Fruit fly (Drosophila melanogaster) whole organism, embryonic: Measurements from ENCODE around the gene TTLL5.

Experiments used
- ATbp ChIP-seq: fragments of 200-800 bp; sonication (Bioruptor generic); optimal IDR thresholded peaks from 2 replicates; lab custom pipeline; 2017; ENCODE audit warnings: missing biosample characterization, mild to moderate bottlenecking, missing genetic modification characterization, missing genetic modification reagents
- Atf3 ChIP-seq: fragments of 200-800 bp; sonication (Bioruptor generic); optimal IDR thresholded peaks from 3 replicates; lab custom pipeline; 2016; ENCODE audit warnings: missing biosample characterization, missing genetic modification characterization
- Bgb ChIP-seq: fragments of 200-800 bp; sonication (Bioruptor generic); IDR thresholded peaks from 2 replicates; pipeline ENCODE4 v1.3.6; 2022; ENCODE audit warnings: missing biosample characterization, missing genetic modification characterization; ENCODE audit not compliant: partially characterized antibody
- CG10565 ChIP-seq: fragments of 200-800 bp; sonication (Bioruptor generic); optimal IDR thresholded peaks from 3 replicates; lab custom pipeline; 2016; ENCODE audit warnings: missing biosample characterization, mild to moderate bottlenecking, missing genetic modification characterization
- CG11085 ChIP-seq: fragments of 200-800 bp; sonication (Bioruptor generic); IDR thresholded peaks from 2 replicates; pipeline ENCODE4 v1.3.6; 2022; ENCODE audit warnings: missing biosample characterization, missing genetic modification characterization
- CG12299 ChIP-seq: fragments of 200-800 bp; sonication (Bioruptor generic); optimal IDR thresholded peaks from 2 replicates; lab custom pipeline; 2018; ENCODE audit warnings: missing biosample characterization, mild to moderate bottlenecking, missing genetic modification characterization
- CG1233 ChIP-seq: fragments of 200-800 bp; sonication (Bioruptor generic); optimal IDR thresholded peaks from 4 replicates; lab custom pipeline; 2018; ENCODE audit warnings: missing biosample characterization, mild to moderate bottlenecking, missing genetic modification characterization
- CG13624 ChIP-seq: fragments of 200-800 bp; sonication (Bioruptor generic); optimal IDR thresholded peaks from 2 replicates; lab custom pipeline; 2016; ENCODE audit warnings: missing biosample characterization, missing genetic modification characterization
- CG14710 ChIP-seq: fragments of 200-800 bp; sonication (Bioruptor generic); optimal IDR thresholded peaks from 3 replicates; lab custom pipeline; 2019; ENCODE audit warnings: missing biosample characterization, mild to moderate bottlenecking, missing genetic modification characterization, moderate library complexity
- CG15073 ChIP-seq: fragments of 200-800 bp; sonication (Bioruptor generic); optimal IDR thresholded peaks from 2 replicates; lab custom pipeline; 2016; ENCODE audit warnings: missing biosample characterization, missing genetic modification characterization
- CG1832 ChIP-seq: fragments of 200-800 bp; sonication (Bioruptor generic); optimal IDR thresholded peaks from 2 replicates; lab custom pipeline; 2017; ENCODE audit warnings: missing biosample characterization, mild to moderate bottlenecking, missing genetic modification characterization, inconsistent platforms
- CG2202 ChIP-seq: fragments of 200-800 bp; sonication (Bioruptor generic); optimal IDR thresholded peaks from 2 replicates; lab custom pipeline; 2018; ENCODE audit warnings: missing biosample characterization, mild to moderate bottlenecking, missing genetic modification characterization
- CG2889 ChIP-seq: fragments of 200-800 bp; sonication (Bioruptor generic); IDR thresholded peaks from 3 replicates; pipeline ENCODE4 v1.3.6; 2022; ENCODE audit warnings: missing biosample characterization, missing genetic modification characterization
- CG30431 ChIP-seq: fragments of 200-800 bp; sonication (Bioruptor generic); optimal IDR thresholded peaks from 2 replicates; lab custom pipeline; 2017; ENCODE audit warnings: missing biosample characterization, missing genetic modification characterization
- CG3995 ChIP-seq: fragments of 200-800 bp; sonication (Bioruptor generic); optimal IDR thresholded peaks from 3 replicates; lab custom pipeline; 2016; ENCODE audit warnings: missing biosample characterization, missing genetic modification characterization
- CG4854 ChIP-seq: fragments of 200-800 bp; sonication (Bioruptor generic); optimal IDR thresholded peaks from 2 replicates; lab custom pipeline; 2016; ENCODE audit warnings: missing biosample characterization, missing genetic modification characterization, inconsistent platforms
- CG7786 ChIP-seq: fragments of 200-800 bp; sonication (Bioruptor generic); optimal IDR thresholded peaks from 2 replicates; lab custom pipeline; 2016; ENCODE audit warnings: missing biosample characterization, missing genetic modification characterization
- CG8359 ChIP-seq: fragments of 200-800 bp; sonication (Bioruptor generic); optimal IDR thresholded peaks from 2 replicates; lab custom pipeline; 2017; ENCODE audit warnings: missing biosample characterization, mild to moderate bottlenecking, missing genetic modification characterization, borderline replicate concordance
- CG9797 ChIP-seq: fragments of 200-800 bp; sonication (Bioruptor generic); optimal IDR thresholded peaks from 3 replicates; lab custom pipeline; 2018; ENCODE audit warnings: missing biosample characterization, mild to moderate bottlenecking, missing genetic modification characterization
- Fer2 ChIP-seq: fragments of 200-800 bp; sonication (Bioruptor generic); optimal IDR thresholded peaks from 2 replicates; lab custom pipeline; 2018; ENCODE audit warnings: missing biosample characterization, mild to moderate bottlenecking, missing genetic modification characterization, moderate library complexity
- H15 ChIP-seq: fragments of 200-800 bp; sonication (Bioruptor generic); IDR thresholded peaks from 3 replicates; pipeline ENCODE4 v1.3.6; 2022; ENCODE audit warnings: missing biosample characterization, missing genetic modification characterization
- HmgZ ChIP-seq: fragments of 200-800 bp; sonication (Bioruptor generic); optimal IDR thresholded peaks from 2 replicates; lab custom pipeline; 2018; ENCODE audit warnings: missing biosample characterization, mild to moderate bottlenecking, missing genetic modification characterization
- Jarid2 ChIP-seq: fragments of 200-800 bp; sonication (Bioruptor generic); optimal IDR thresholded peaks from 3 replicates; lab custom pipeline; 2017; ENCODE audit warnings: mild to moderate bottlenecking, missing biosample characterization, missing genetic modification reagents, missing genetic modification characterization
- Kr ChIP-seq: fragments of 200-800 bp; sonication (Bioruptor generic); optimal IDR thresholded peaks from 2 replicates; lab custom pipeline; 2017; ENCODE audit warnings: missing biosample characterization, mild to moderate bottlenecking, missing genetic modification characterization
- Max ChIP-seq: fragments of 200-800 bp; sonication (Bioruptor generic); optimal IDR thresholded peaks from 2 replicates; lab custom pipeline; 2016; ENCODE audit warnings: missing biosample characterization, mild to moderate bottlenecking, missing genetic modification characterization
- Meics ChIP-seq: fragments of 200-800 bp; sonication (Bioruptor generic); optimal IDR thresholded peaks from 2 replicates; lab custom pipeline; 2017; ENCODE audit warnings: missing biosample characterization, mild to moderate bottlenecking, missing genetic modification characterization
- NC2α ChIP-seq: fragments of 200-800 bp; sonication (Bioruptor generic); optimal IDR thresholded peaks from 2 replicates; lab custom pipeline; 2016; ENCODE audit warnings: missing biosample characterization, missing genetic modification characterization
- Nf-YC ChIP-seq: fragments of 200-800 bp; optimal IDR thresholded peaks from 3 replicates; lab custom pipeline; 2019; ENCODE audit warnings: missing biosample characterization, mild to moderate bottlenecking, missing genetic modification characterization, moderate library complexity
- Sox102F ChIP-seq: fragments of 200-800 bp; sonication (Bioruptor generic); optimal IDR thresholded peaks from 2 replicates; lab custom pipeline; 2018; ENCODE audit warnings: missing biosample characterization, mild to moderate bottlenecking, missing genetic modification characterization, moderate library complexity
- Usf ChIP-seq: fragments of 200-800 bp; sonication (Bioruptor generic); optimal IDR thresholded peaks from 2 replicates; lab custom pipeline; 2017; ENCODE audit warnings: missing genotype, missing biosample characterization, missing genetic modification characterization
- Vsx1 ChIP-seq: fragments of 200-800 bp; sonication (Bioruptor generic); optimal IDR thresholded peaks from 2 replicates; lab custom pipeline; 2017; ENCODE audit warnings: missing biosample characterization, mild to moderate bottlenecking, missing genetic modification characterization, missing genetic modification reagents
- YL-1 ChIP-seq: fragments of 200-800 bp; sonication (Bioruptor generic); optimal IDR thresholded peaks from 3 replicates; lab custom pipeline; 2017; ENCODE audit warnings: missing biosample characterization, mild to moderate bottlenecking, missing genetic modification characterization
- bigmax ChIP-seq: fragments of 200-800 bp; sonication (Bioruptor generic); optimal IDR thresholded peaks from 2 replicates; lab custom pipeline; 2018; ENCODE audit warnings: missing biosample characterization, mild to moderate bottlenecking, missing genetic modification characterization
- da ChIP-seq: fragments of 200-800 bp; sonication (Bioruptor generic); optimal IDR thresholded peaks from 2 replicates; lab custom pipeline; 2016; ENCODE audit warnings: missing biosample characterization, missing genetic modification characterization
- dati ChIP-seq: fragments of 200-800 bp; sonication (Bioruptor generic); IDR thresholded peaks from 2 replicates; pipeline ENCODE4 v1.3.6; 2022; ENCODE audit warnings: missing biosample characterization, missing genetic modification characterization
- fd3F ChIP-seq: fragments of 200-800 bp; sonication (Bioruptor generic); optimal IDR thresholded peaks from 2 replicates; lab custom pipeline; 2018; ENCODE audit warnings: missing biosample characterization, mild to moderate bottlenecking, missing genetic modification characterization, moderate library complexity
- hbn ChIP-seq: fragments of 200-800 bp; sonication (Bioruptor generic); IDR thresholded peaks from 2 replicates; pipeline ENCODE4 v1.3.6; 2022; ENCODE audit warnings: missing biosample characterization, missing genetic modification characterization; ENCODE audit not compliant: partially characterized antibody
- insv ChIP-seq, 2 experiments: fragments of 200-800 bp; sonication (Bioruptor generic); optimal IDR thresholded peaks; 3 replicates each; lab custom pipeline; 2016 to 2018; ENCODE audit warnings: missing biosample characterization in 2 of 2, missing genetic modification characterization in 2 of 2
- jigr1 ChIP-seq: fragments of 200-800 bp; sonication (Bioruptor generic); IDR thresholded peaks from 3 replicates; pipeline ENCODE4 v1.3.6; 2022; ENCODE audit warnings: missing biosample characterization, missing genetic modification characterization
- ken ChIP-seq: fragments of 200-800 bp; sonication (Bioruptor generic); IDR thresholded peaks from 3 replicates; pipeline ENCODE4 v1.3.6; 2022; ENCODE audit warnings: missing biosample characterization, missing genetic modification characterization
- lov ChIP-seq, 2 experiments: fragments of 200-800 bp in 1 of 2; fragments of >200 bp in 1 of 2; sonication (Bioruptor generic) in 1 of 2; IDR thresholded peaks in 1 of 2; optimal IDR thresholded peaks in 1 of 2; 2 replicates in 1 of 2; 3 replicates in 1 of 2; pipeline versions ENCODE4 v1.3.6 to Lab custom; 2017 to 2022; ENCODE audit warnings: missing biosample characterization in 1 of 2, missing genetic modification characterization in 1 of 2
- maf-S ChIP-seq: fragments of 200-800 bp; sonication (Bioruptor generic); optimal IDR thresholded peaks from 2 replicates; lab custom pipeline; 2016; ENCODE audit warnings: missing biosample characterization, missing genetic modification characterization
- mam ChIP-seq: fragments of 200-800 bp; sonication (Bioruptor generic); optimal IDR thresholded peaks from 3 replicates; lab custom pipeline; 2016; ENCODE audit warnings: missing biosample characterization, missing genetic modification characterization
- so ChIP-seq: fragments of 200-800 bp; sonication (Bioruptor generic); IDR thresholded peaks from 3 replicates; pipeline ENCODE4 v1.3.6; 2022; ENCODE audit warnings: missing biosample characterization, missing genetic modification characterization
- ssp ChIP-seq: fragments of 200-800 bp; sonication (Bioruptor generic); IDR thresholded peaks from 2 replicates; pipeline ENCODE4 v1.3.6; 2022; ENCODE audit warnings: missing biosample characterization, missing genetic modification characterization
- tap ChIP-seq: fragments of 200-800 bp; optimal IDR thresholded peaks from 3 replicates; lab custom pipeline; 2019; ENCODE audit warnings: missing biosample characterization, mild to moderate bottlenecking, missing genetic modification characterization, moderate library complexity
- unc-4 ChIP-seq: fragments of 200-800 bp; sonication (Bioruptor generic); IDR thresholded peaks from 2 replicates; pipeline ENCODE4 v1.3.6; 2022; ENCODE audit warnings: missing biosample characterization, missing genetic modification characterization; ENCODE audit not compliant: partially characterized antibody
- yki ChIP-seq: fragments of >200 bp; optimal IDR thresholded peaks from 3 replicates; lab custom pipeline; 2018
- zen2 ChIP-seq: fragments of 200-800 bp; sonication (Bioruptor generic); IDR thresholded peaks from 3 replicates; pipeline ENCODE4 v1.3.6; 2022; ENCODE audit warnings: missing biosample characterization, missing genetic modification characterization; ENCODE audit not compliant: partially characterized antibody

TTLL5 gene

dm6 chr3R:25137565-25138367 is 15.0 kb upstream of the TTLL5 start, which contains the start of gene danr:
Gene danr (plus strand): TSS chr3R:25138072.
- no peak for TF ChIP-seq fd3F (GFP tag; lab: Kevin White, UChicago)
- no peak for TF ChIP-seq bigmax
- TF ChIP-seq Max (GFP tag; lab: Kevin White, UChicago), result no peak
- TF ChIP-seq HmgZ (tag; lab: Kevin White, UChicago), result no peak
- no peak for TF ChIP-seq Vsx1 (GFP tag; lab: Kevin White, UChicago)
- no peak for TF ChIP-seq CG3995 (GFP tag; lab: Kevin White, UChicago)
- no peak for TF ChIP-seq CG4854 (GFP tag; lab: Kevin White, UChicago)
- no peak for TF ChIP-seq jigr1 (GFP tag; lab: Robert Waterston, UW)
- TF ChIP-seq da (GFP tag; lab: Kevin White, UChicago), result no peak
- TF ChIP-seq CG8359 (GFP tag; lab: Kevin White, UChicago), result no peak
- TF ChIP-seq unc-4, result no peak
- TF ChIP-seq H15, result no peak
- no peak for TF ChIP-seq CG30431 (GFP tag; lab: Kevin White, UChicago)
- peak; percentile 64 for TF ChIP-seq CG1832
- TF ChIP-seq zen2 (GFP tag; lab: Robert Waterston, UW), result peak; percentile 22; the same call in 1 of the 3 replicates
- no peak for TF ChIP-seq hbn
- no peak for TF ChIP-seq CG1233 (GFP tag; lab: Kevin White, UChicago)
- TF ChIP-seq Jarid2 (GFP tag; lab: Kevin White, UChicago), result peak; percentile 77
- TF ChIP-seq CG15073 (GFP tag; lab: Kevin White, UChicago), result no peak
- TF ChIP-seq Nf-YC (tag; lab: Kevin White, UChicago), result peak; percentile 95
- TF ChIP-seq maf-S (GFP tag; lab: Kevin White, UChicago), result no peak
- TF ChIP-seq Kr (GFP tag; lab: Kevin White, UChicago), result peak; percentile 62
- TF ChIP-seq YL-1 (GFP tag; lab: Kevin White, UChicago), result no peak
- TF ChIP-seq dati (GFP tag; lab: Robert Waterston, UW), result no peak
- no peak for TF ChIP-seq CG7786 (GFP tag; lab: Kevin White, UChicago)
- no peak for TF ChIP-seq CG11085 (GFP tag; lab: Robert Waterston, UW)
- no peak for TF ChIP-seq Usf (GFP tag; lab: Kevin White, UChicago)
- no peak for TF ChIP-seq lov (optimal IDR thresholded peaks at IDR 0.05; lab: Kevin White, UChicago)
- TF ChIP-seq lov (GFP tag; IDR thresholded peaks at IDR 0.05; lab: Robert Waterston, UW), result peak; percentile 52; the same call in 1 of the 3 replicates
- TF ChIP-seq CG2202, result no peak
- TF ChIP-seq Fer2 (tag; lab: Kevin White, UChicago), result no peak
- peak; percentile 53 for TF ChIP-seq yki (lab: Kevin White, UChicago)
- TF ChIP-seq so, result no peak
- no peak for TF ChIP-seq ssp (GFP tag; lab: Robert Waterston, UW)
- TF ChIP-seq Meics (GFP tag; lab: Kevin White, UChicago), result no peak
- TF ChIP-seq Atf3 (GFP tag; lab: Kevin White, UChicago), result no peak
- no peak for TF ChIP-seq CG12299
- no peak for TF ChIP-seq CG14710 (tag; lab: Kevin White, UChicago)
- no peak for TF ChIP-seq mam (GFP tag; lab: Kevin White, UChicago)
- TF ChIP-seq insv (GFP tag; optimal IDR thresholded peaks at IDR 0.05; lab: Kevin White, UChicago), result no peak
- TF ChIP-seq Bgb (GFP tag; lab: Robert Waterston, UW), result 0 out of 2 replicates have a peak, but pooled peaks have one; percentile 11
- TF ChIP-seq NC2α (GFP tag; lab: Kevin White, UChicago), result no peak
- no peak for TF ChIP-seq ATbp
- TF ChIP-seq CG9797 (GFP tag; lab: Kevin White, UChicago), result no peak
- TF ChIP-seq CG13624 (GFP tag; lab: Kevin White, UChicago), result no peak
- TF ChIP-seq CG2889 (GFP tag; lab: Robert Waterston, UW), result no peak
- no peak for TF ChIP-seq CG10565 (GFP tag; lab: Kevin White, UChicago)
- no peak for TF ChIP-seq tap (tag; lab: Kevin White, UChicago)
- TF ChIP-seq ken (GFP tag; lab: Robert Waterston, UW), result 0 out of 3 replicates have a peak, but pooled peaks have one; percentile 16
- no peak for TF ChIP-seq Sox102F
